Fruit fly (Drosophila melanogaster) whole organism, larva: ENCODE results near the gene CG34295.
"Not testable (repeated sequence)": the region's sequence is repeated elsewhere in the genome, so short reads cannot be mapped to it uniquely, and the experiment has no call there.

Source experiments
- noc ChIP-seq: fragments of 200-800 bp; sonication (Bioruptor generic); optimal IDR thresholded peaks from 3 replicates; lab custom pipeline; 2019; ENCODE audit warnings: missing biosample characterization, mild to moderate bottlenecking, missing genetic modification characterization, moderate library complexity

The CG34295 gene

DNA sequence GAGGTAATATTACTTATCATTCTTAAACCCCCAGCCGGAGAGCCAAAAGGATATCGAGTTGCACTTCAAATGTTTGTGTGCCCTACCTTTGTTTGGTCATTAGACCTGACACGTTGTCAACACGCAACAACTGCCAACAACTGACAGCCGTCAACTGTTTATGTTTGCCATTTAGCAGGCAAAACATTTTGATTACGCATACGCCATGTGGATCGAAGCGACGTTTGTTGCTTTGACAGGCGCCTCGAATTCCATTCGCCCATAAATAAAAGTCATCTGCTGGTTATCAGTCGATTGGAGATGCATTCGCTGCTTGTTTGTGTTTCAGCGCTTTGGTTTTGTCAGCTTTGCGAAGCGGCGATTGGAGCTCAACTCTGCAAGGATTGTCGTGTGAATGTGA lies at the start of gene CG34295:
Gene CG34295, plus strand, starts transcription at position 301 of the 400 bp plus-strand sequence.
- no peak for TF ChIP-seq noc

DNA sequence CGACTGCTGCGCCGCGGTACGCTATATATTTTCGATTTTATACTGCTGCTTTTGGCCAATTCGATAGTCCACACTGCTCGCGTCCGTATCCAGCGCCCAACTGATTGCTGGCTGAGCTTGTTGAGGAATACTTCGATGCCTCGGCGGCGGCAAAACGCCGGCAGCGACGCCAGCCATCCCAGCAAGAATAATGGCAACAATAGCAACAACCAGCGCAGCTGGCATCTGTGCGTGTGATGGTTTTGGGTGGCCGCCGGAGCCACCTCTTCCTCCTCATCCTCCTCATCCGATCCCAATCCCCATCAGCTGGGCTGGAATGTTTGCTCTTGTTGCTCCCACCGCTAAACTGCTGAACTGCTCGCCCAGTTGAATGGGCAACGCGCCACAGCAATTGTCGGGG lies 44.7 kb upstream of the CG34295 start, which contains the start of gene AstA-R2:
Gene AstA-R2, minus strand, starts transcription at position 101 of the 400 bp plus-strand sequence.
- TF ChIP-seq noc, result no peak

DNA sequence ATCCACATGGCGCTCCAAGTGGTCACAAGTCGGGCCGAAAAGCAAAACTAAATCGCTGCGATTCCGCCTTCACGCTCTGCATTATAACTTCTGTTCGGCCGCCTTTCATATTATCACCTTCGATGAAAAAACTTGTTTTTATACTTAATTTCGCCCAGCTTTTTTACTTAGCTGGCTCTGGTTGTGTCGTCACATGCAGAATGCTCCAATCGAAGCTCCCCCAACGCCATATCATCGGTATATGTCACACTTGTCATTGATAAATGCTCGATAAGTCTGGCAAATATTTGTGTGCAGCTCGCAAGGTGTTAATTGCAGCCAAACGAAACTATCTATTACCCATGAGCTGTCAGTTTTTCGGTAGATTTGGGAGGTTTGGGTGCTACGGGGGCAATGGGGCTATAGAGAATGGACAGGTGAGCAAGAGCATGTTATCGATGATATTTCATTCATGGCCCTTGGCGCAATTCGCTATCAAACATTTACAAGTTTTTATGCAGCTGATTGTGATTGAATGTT lies 37.7 kb upstream of the CG34295 start, which contains the start of gene CG10000:
Gene CG10000, minus strand, starts transcription at position 51 of the 519 bp plus-strand sequence.
- TF ChIP-seq noc, result peak; percentile 21

DNA sequence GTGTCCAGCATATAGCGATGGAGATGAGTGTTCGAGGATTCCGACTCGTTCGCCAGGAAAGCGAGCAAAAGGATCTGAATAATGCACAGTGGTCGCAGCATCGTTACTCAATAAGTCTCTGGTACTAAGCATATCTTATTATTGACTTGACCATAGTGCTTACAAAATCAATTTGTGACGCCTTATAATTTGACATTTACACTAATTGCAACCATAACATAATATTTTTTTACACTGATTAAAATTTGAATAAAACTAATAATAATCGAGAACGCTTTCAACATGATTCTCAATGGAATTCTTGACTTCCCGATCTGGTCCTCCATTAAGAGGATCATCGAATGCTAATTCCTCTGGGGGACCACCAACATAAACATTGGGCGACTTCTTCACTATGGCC lies 32.5 kb upstream of the CG34295 start, which contains the start of gene CG9997:
Gene CG9997, minus strand, starts transcription at position 101 of the 400 bp plus-strand sequence.
- no peak for TF ChIP-seq noc

- TF ChIP-seq noc, result not testable (repeated sequence)
Observed at dm6 chr3R:28758134-28758533, 31.3 kb upstream of the CG34295 start, which contains the start of gene aqrs. TSS of gene aqrs (minus strand) at chr3R:28758234.

DNA sequence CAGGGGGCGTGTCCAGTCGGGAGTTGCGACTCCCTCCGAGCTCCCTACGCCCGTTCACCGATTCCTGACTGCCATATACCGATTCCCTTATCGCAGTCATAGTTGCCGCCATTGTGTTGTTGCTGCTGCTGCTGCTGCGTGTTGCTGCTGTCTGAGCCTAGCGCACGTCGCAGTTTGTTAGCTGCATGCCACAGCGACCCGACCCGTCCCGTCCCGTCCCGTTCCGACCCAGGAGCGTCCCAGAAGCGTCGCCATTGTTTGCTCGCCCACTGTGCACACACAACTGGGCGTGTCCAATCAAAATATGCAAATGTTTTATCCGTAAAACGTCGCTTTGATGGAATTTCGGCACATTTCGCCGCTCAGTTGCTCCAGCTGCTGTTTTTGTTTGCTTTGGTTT lies 13.7 kb upstream of the CG34295 start:
- TF ChIP-seq noc, result no peak

- no peak for TF ChIP-seq noc
Observed at dm6 chr3R:28790222-28790621, 805 bp downstream of the CG34295 start, which contains the start of gene intr. TSS of gene intr (plus strand) at chr3R:28790522.

dm6 chr3R:28805164-28805563 lies 15.7 kb downstream of the CG34295 start:
- TF ChIP-seq noc, result no peak

DNA sequence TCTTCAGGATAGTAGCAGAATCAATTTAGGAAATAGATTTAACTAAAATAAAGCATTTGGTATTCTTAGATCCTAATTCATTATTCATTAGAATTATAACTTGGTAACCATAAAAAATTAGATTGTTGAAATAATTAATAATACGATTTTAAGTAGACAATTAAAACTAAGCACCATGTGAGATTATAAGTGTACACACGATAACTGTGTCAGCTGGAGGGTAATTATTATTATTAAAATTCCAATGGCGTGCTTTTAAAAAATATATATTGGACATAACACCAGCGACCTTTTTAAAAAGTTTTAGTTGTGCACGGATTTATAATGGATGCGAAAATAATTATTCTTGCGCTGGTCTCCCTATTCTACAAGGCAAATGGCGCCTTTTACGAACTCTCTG lies 17.0 kb downstream of the CG34295 start, which contains the start of gene CheB98a:
Gene CheB98a, plus strand, starts transcription at position 301 of the 400 bp plus-strand sequence.
- TF ChIP-seq noc, result no peak

DNA sequence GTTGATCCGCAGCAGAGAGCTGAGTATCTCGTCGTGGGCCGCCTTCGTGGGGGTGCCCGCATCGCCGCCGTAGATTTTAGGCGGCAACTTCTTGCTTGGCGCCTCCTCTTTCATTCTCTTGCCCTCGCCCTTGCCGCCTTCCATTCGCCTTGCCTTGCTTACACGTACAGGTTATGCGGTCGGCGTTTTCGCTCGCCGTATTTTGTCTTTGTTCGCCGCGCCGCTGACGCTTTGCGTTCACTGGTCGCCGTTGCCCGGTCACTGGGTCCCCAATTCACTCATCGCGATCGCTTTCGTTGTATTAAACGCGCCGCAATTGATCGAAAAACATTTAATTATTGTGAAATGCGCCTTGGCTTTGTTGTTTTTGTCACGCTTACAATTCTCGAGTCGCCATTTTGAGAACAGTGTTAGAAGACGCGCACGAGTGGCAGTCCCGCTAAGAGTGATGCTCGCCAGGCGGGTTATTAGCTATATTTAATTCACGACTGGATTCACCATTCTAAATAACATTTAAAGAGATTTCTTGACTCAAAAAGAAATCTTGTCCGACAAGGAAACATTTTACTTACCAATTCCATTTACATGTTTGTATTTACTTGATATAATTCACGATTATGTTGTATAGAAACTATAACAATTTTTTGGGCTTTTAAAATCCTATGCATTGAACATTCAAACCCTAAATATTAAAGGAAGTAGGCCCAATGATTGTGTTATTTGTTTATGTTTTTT lies 21.7 kb downstream of the CG34295 start, which contains the start of gene wdn:
Gene wdn, minus strand, starts transcription at position 396 of the 735 bp plus-strand sequence.
- no peak for TF ChIP-seq noc

DNA sequence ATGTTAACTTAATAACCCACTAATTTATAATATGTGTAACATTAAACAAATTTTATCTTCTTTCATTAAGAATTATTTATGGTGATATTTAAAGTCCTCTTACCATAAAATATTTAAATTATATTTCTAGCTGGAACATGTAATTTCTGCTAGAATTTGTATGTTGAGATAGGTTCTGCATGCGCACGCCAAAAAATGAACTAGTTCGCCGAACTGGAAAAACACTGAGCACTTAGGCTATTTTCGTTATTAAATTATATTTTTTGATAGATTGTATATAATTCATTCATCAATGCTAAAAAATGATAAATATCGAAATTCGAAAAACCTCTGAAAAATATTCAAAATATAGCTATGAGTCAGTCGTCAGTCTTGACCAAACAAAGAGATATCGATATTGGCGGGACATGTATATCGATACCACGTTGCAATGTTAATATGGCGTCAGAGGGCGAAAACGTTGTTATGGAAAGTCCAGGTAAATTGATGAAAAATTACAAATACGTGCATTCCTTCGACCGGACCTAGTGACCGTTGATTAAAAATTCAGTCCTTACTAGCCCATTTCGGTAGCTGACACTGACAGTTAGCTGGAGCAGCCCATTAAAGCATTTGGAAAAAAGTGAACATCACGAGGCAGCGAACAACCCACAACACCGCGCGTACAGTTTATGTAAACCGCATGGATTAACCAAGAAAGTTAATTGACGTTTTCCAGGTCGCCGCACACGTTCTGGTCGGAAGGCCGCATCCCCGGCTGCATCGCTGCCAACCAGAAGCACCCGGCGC lies 22.5 kb downstream of the CG34295 start, which contains the start of gene Prp39:
Gene Prp39, plus strand, starts transcription at position 426 of the 789 bp plus-strand sequence.
- no peak for TF ChIP-seq noc

- no peak for TF ChIP-seq noc
Observed at dm6 chr3R:28819555-28820305, 30.3 kb downstream of the CG34295 start, which contains the start of the genes CG1523 and CG1647. TSS of gene CG1523 (minus strand) at chr3R:28819668. TSS of gene CG1647 (plus strand) at chr3R:28820221.

dm6 chr3R:28827222-28827621 lies 37.8 kb downstream of the CG34295 start:
- no peak for TF ChIP-seq noc

- no peak for TF ChIP-seq noc
Observed at dm6 chr3R:28829328-28829916, 40.0 kb downstream of the CG34295 start.

DNA sequence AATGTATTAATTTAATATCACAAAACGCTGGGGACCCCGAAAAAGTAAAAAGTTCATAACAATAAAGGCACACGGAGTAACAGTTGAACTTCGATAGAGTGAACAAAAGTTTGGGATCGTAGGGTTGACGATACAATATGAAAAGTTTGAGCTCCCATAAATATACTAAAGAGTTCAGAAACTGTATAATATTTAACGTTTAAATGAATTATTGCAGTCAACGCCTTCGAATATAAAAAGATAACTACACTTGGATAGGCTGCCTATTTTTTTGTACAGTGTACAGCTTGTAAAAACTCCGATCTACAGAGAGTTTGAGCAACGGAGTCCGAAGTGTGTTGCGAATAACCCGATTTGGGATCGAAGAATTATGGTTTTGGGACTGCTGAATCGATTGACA lies 41.3 kb downstream of the CG34295 start:
- peak; percentile 3 for TF ChIP-seq noc

dm6 chr3R:28831172-28831571 lies 41.8 kb downstream of the CG34295 start:
- TF ChIP-seq noc, result no peak
